Fruit fly (Drosophila melanogaster) whole organism, prepupa: ENCODE results near the gene CG3630.

Experiments used
- Blimp-1 ChIP-seq: fragments of 200-800 bp; sonication (Bioruptor generic); optimal IDR thresholded peaks from 3 replicates; lab custom pipeline; 2017; ENCODE audit warnings: missing biosample characterization, missing genetic modification characterization, mild to moderate bottlenecking, moderate library complexity, missing genetic modification reagents
- CG10631 ChIP-seq: fragments of 200-800 bp; sonication (Bioruptor generic); optimal IDR thresholded peaks from 2 replicates; lab custom pipeline; 2016; ENCODE audit warnings: missing biosample characterization, missing genetic modification characterization
- CG11294 ChIP-seq: fragments of 200-800 bp; sonication (Bioruptor generic); IDR thresholded peaks from 2 replicates; pipeline ENCODE4 v1.3.6; 2022; ENCODE audit warnings: missing biosample characterization, missing genetic modification characterization
- CG11762 ChIP-seq: fragments of 200-800 bp; sonication (Bioruptor generic); optimal IDR thresholded peaks from 3 replicates; lab custom pipeline; 2016; ENCODE audit warnings: missing biosample characterization, missing genetic modification characterization; ENCODE audit not compliant: insufficient read depth
- CG11902 ChIP-seq: fragments of 200-800 bp; sonication (Bioruptor generic); optimal IDR thresholded peaks from 3 replicates; lab custom pipeline; 2016; ENCODE audit warnings: missing biosample characterization, missing genetic modification characterization
- CG15336 ChIP-seq: fragments of 200-800 bp; sonication (Bioruptor generic); IDR thresholded peaks from 2 replicates; pipeline ENCODE4 v1.3.6; 2022; ENCODE audit warnings: missing biosample characterization, missing genetic modification characterization
- CG16779 ChIP-seq: fragments of 200-800 bp; sonication (Bioruptor generic); optimal IDR thresholded peaks from 3 replicates; lab custom pipeline; 2017; ENCODE audit warnings: missing biosample characterization, mild to moderate bottlenecking, missing genetic modification characterization
- CG32006 ChIP-seq: fragments of 200-800 bp; sonication (Bioruptor generic); optimal IDR thresholded peaks from 3 replicates; lab custom pipeline; 2017; ENCODE audit warnings: missing biosample characterization, mild to moderate bottlenecking, missing genetic modification characterization
- CG3919 ChIP-seq: fragments of 200-800 bp; sonication (Bioruptor generic); optimal IDR thresholded peaks from 3 replicates; lab custom pipeline; 2016; ENCODE audit warnings: missing biosample characterization, missing genetic modification characterization
- CG4318 ChIP-seq: fragments of 200-800 bp; sonication (Bioruptor generic); optimal IDR thresholded peaks from 3 replicates; lab custom pipeline; 2017; ENCODE audit warnings: missing biosample characterization, mild to moderate bottlenecking, missing genetic modification characterization
- CG6163 ChIP-seq: fragments of 200-800 bp; sonication (Bioruptor generic); IDR thresholded peaks from 3 replicates; pipeline ENCODE4 v1.3.6; 2022; ENCODE audit warnings: missing biosample characterization, missing genetic modification characterization
- CG6276 ChIP-seq: fragments of 200-800 bp; sonication (Bioruptor generic); optimal IDR thresholded peaks from 2 replicates; lab custom pipeline; 2017; ENCODE audit warnings: missing biosample characterization, mild to moderate bottlenecking, missing genetic modification characterization
- CG6792 ChIP-seq: fragments of 200-800 bp; sonication (Bioruptor generic); optimal IDR thresholded peaks from 3 replicates; lab custom pipeline; 2016; ENCODE audit warnings: missing biosample characterization, missing genetic modification characterization
- CG6808 ChIP-seq: fragments of 200-800 bp; sonication (Bioruptor generic); optimal IDR thresholded peaks from 3 replicates; lab custom pipeline; 2017; ENCODE audit warnings: missing biosample characterization, missing genetic modification characterization, mild to moderate bottlenecking, moderate library complexity, missing genetic modification reagents
- CG6854 ChIP-seq: fragments of 200-800 bp; sonication (Bioruptor generic); optimal IDR thresholded peaks from 2 replicates; lab custom pipeline; 2017; ENCODE audit warnings: missing biosample characterization, mild to moderate bottlenecking, missing genetic modification characterization
- CG8119 ChIP-seq: fragments of 200-800 bp; sonication (Bioruptor generic); IDR thresholded peaks from 3 replicates; pipeline ENCODE4 v1.3.6; 2022; ENCODE audit warnings: missing biosample characterization, missing genetic modification characterization
- CG8319 ChIP-seq: fragments of 200-800 bp; sonication (Bioruptor generic); optimal IDR thresholded peaks from 3 replicates; lab custom pipeline; 2016; ENCODE audit warnings: missing biosample characterization, missing genetic modification characterization
- CG8632 ChIP-seq: fragments of 200-800 bp; sonication (Bioruptor generic); optimal IDR thresholded peaks from 3 replicates; lab custom pipeline; 2016; ENCODE audit warnings: missing biosample characterization, missing genetic modification characterization
- CG9139 ChIP-seq: fragments of 200-800 bp; sonication (Bioruptor generic); optimal IDR thresholded peaks from 3 replicates; lab custom pipeline; 2017; ENCODE audit warnings: missing biosample characterization, mild to moderate bottlenecking, missing genetic modification characterization
- Eip78C ChIP-seq: fragments of 200-800 bp; sonication (Bioruptor generic); peaks from one replicate; lab custom pipeline; 2016; ENCODE audit warnings: missing biosample characterization, missing genetic modification characterization
- Gug ChIP-seq: fragments of 200-800 bp; sonication (Bioruptor generic); IDR thresholded peaks from 2 replicates; pipeline ENCODE4 v1.3.6; 2022; ENCODE audit warnings: missing biosample characterization, missing genetic modification characterization
- Hr4 ChIP-seq: fragments of 200-800 bp; sonication (Bioruptor generic); optimal IDR thresholded peaks from 3 replicates; lab custom pipeline; 2016; ENCODE audit warnings: missing biosample characterization, missing genetic modification characterization
- Lpt ChIP-seq: fragments of 200-800 bp; sonication (Bioruptor generic); optimal IDR thresholded peaks from 3 replicates; lab custom pipeline; 2016; ENCODE audit warnings: missing biosample characterization, missing genetic modification characterization
- OdsH ChIP-seq: fragments of 200-800 bp; sonication (Bioruptor generic); optimal IDR thresholded peaks from 3 replicates; lab custom pipeline; 2016; ENCODE audit warnings: missing biosample characterization, missing genetic modification characterization
- Sox102F ChIP-seq: fragments of 200-800 bp; sonication (Bioruptor generic); optimal IDR thresholded peaks from 2 replicates; lab custom pipeline; 2016; ENCODE audit warnings: missing biosample characterization, mild to moderate bottlenecking, missing genetic modification characterization
- Sox14 ChIP-seq: fragments of 200-800 bp; sonication (Bioruptor generic); optimal IDR thresholded peaks from 3 replicates; lab custom pipeline; 2016; ENCODE audit warnings: missing biosample characterization, missing genetic modification characterization
- Sox15 ChIP-seq: fragments of 200-800 bp; sonication (Bioruptor generic); optimal IDR thresholded peaks from 3 replicates; lab custom pipeline; 2016; ENCODE audit warnings: missing biosample characterization, missing genetic modification characterization
- achi ChIP-seq: fragments of 200-800 bp; sonication (Bioruptor generic); optimal IDR thresholded peaks from 3 replicates; lab custom pipeline; 2016; ENCODE audit warnings: missing biosample characterization, missing genetic modification characterization
- dac ChIP-seq: fragments of 200-800 bp; sonication (Bioruptor generic); optimal IDR thresholded peaks from 2 replicates; lab custom pipeline; 2017; ENCODE audit warnings: missing biosample characterization, mild to moderate bottlenecking, missing genetic modification characterization
- eg ChIP-seq: fragments of 200-800 bp; sonication (Bioruptor generic); IDR thresholded peaks from 3 replicates; pipeline ENCODE4 v1.3.6; 2022; ENCODE audit warnings: missing biosample characterization, missing genetic modification characterization
- esn ChIP-seq: fragments of 200-800 bp; sonication (Bioruptor generic); optimal IDR thresholded peaks from 2 replicates; lab custom pipeline; 2016; ENCODE audit warnings: missing biosample characterization, mild to moderate bottlenecking, missing genetic modification characterization, moderate library complexity
- fd59A ChIP-seq: fragments of 200-800 bp; sonication (Bioruptor generic); optimal IDR thresholded peaks from 2 replicates; lab custom pipeline; 2017; ENCODE audit warnings: missing biosample characterization, mild to moderate bottlenecking, missing genetic modification characterization, missing genetic modification reagents
- fd85E ChIP-seq: fragments of 200-800 bp; sonication (Bioruptor generic); optimal IDR thresholded peaks from 3 replicates; lab custom pipeline; 2016; ENCODE audit warnings: missing biosample characterization, missing genetic modification characterization
- lz ChIP-seq: fragments of 200-800 bp; sonication (Bioruptor generic); optimal IDR thresholded peaks from 3 replicates; lab custom pipeline; 2016; ENCODE audit warnings: missing biosample characterization, missing genetic modification characterization
- net ChIP-seq: fragments of 200-800 bp; sonication (Bioruptor generic); optimal IDR thresholded peaks from 3 replicates; lab custom pipeline; 2016; ENCODE audit warnings: missing biosample characterization, missing genetic modification characterization
- pdm3 ChIP-seq: fragments of 200-800 bp; sonication (Bioruptor generic); optimal IDR thresholded peaks from 3 replicates; lab custom pipeline; 2016; ENCODE audit warnings: missing biosample characterization, missing genetic modification characterization
- salr ChIP-seq, 2 experiments: fragments of 200-800 bp; sonication (Bioruptor generic); optimal IDR thresholded peaks; 3 replicates each; lab custom pipeline; 2016 to 2018; ENCODE audit warnings: missing biosample characterization in 2 of 2, missing genetic modification characterization in 2 of 2, mild to moderate bottlenecking in 1 of 2
- spab ChIP-seq: fragments of 200-800 bp; sonication (Bioruptor generic); optimal IDR thresholded peaks from 2 replicates; lab custom pipeline; 2017; ENCODE audit warnings: missing biosample characterization, mild to moderate bottlenecking, missing genetic modification characterization, missing genetic modification reagents
- svp ChIP-seq: fragments of 200-800 bp; sonication (Bioruptor generic); peaks from one replicate; lab custom pipeline; 2016; ENCODE audit warnings: missing biosample characterization, missing genetic modification characterization
- vri ChIP-seq: fragments of 200-800 bp; sonication (Bioruptor generic); optimal IDR thresholded peaks from 3 replicates; lab custom pipeline; 2016; ENCODE audit warnings: missing biosample characterization, mild to moderate bottlenecking, missing genetic modification characterization

Gene CG3630

dm6 chrX:2166129-2166528 lies 4.1 kb downstream of the CG3630 start:
- TF ChIP-seq salr (GFP tag; optimal IDR thresholded peaks at IDR 0.05; lab: Kevin White, UChicago) (peak in 1 of 2 experiments; percentile 8), pdm3 (GFP tag; lab: Kevin White, UChicago) (peak; percentile 56), Lpt (GFP tag; lab: Kevin White, UChicago) (peak; percentile 38), CG6276 (GFP tag; lab: Kevin White, UChicago) (peak; percentile 63), spab (no peak), CG10631 (GFP tag; lab: Kevin White, UChicago) (peak; percentile 10), lz (GFP tag; lab: Kevin White, UChicago) (no peak), CG9139 (no peak), CG4318 (GFP tag; lab: Kevin White, UChicago) (peak; percentile 58), dac (GFP tag; lab: Kevin White, UChicago) (peak; percentile 48), Hr4 (GFP tag; lab: Kevin White, UChicago) (peak; percentile 81), CG6163 (GFP tag; lab: Robert Waterston, UW) (peak; percentile 83), Sox14 (GFP tag; lab: Kevin White, UChicago) (peak; percentile 8), achi (peak; percentile 40), CG6808 (no peak), Eip78C (GFP tag; lab: Kevin White, UChicago) (peak; percentile 53), eg (GFP tag; lab: Robert Waterston, UW) (peak; percentile 90), svp (peak; percentile 64), CG11762 (GFP tag; lab: Kevin White, UChicago) (no peak), net (peak; percentile 43), CG15336 (GFP tag; lab: Robert Waterston, UW) (peak; percentile 89), CG8119 (GFP tag; lab: Robert Waterston, UW) (peak; percentile 85), CG32006 (GFP tag; lab: Kevin White, UChicago) (peak; percentile 85), CG3919 (GFP tag; lab: Kevin White, UChicago) (peak; percentile 47), OdsH (peak; percentile 42), CG11294 (GFP tag; lab: Robert Waterston, UW) (peak; percentile 63), Gug (peak; percentile 76), Sox102F (GFP tag; lab: Kevin White, UChicago) (no peak)

- TF ChIP-seq CG8119 (GFP tag; lab: Robert Waterston, UW) (no peak), eg (GFP tag; lab: Robert Waterston, UW) (no peak), Sox102F (GFP tag; lab: Kevin White, UChicago) (no peak), fd59A (GFP tag; lab: Kevin White, UChicago) (no peak), salr (GFP tag; optimal IDR thresholded peaks at IDR 0.05; lab: Kevin White, UChicago) (no peak), CG6792 (no peak), Lpt (GFP tag; lab: Kevin White, UChicago) (no peak), CG8319 (GFP tag; lab: Kevin White, UChicago) (no peak), CG10631 (GFP tag; lab: Kevin White, UChicago) (no peak), dac (GFP tag; lab: Kevin White, UChicago) (no peak), esn (no peak), Sox15 (GFP tag; lab: Kevin White, UChicago) (no peak), CG8632 (GFP tag; lab: Kevin White, UChicago) (no peak), Gug (no peak), Blimp-1 (no peak), CG6276 (GFP tag; lab: Kevin White, UChicago) (no peak), CG16779 (tag; lab: Kevin White, UChicago) (no peak)
Observed at dm6 chrX:2168485-2169199, 6.6 kb downstream of the CG3630 start.

- TF ChIP-seq CG10631 (GFP tag; lab: Kevin White, UChicago) (no peak), svp (no peak), CG8119 (GFP tag; lab: Robert Waterston, UW) (no peak), net (no peak), CG11294 (GFP tag; lab: Robert Waterston, UW) (no peak), CG6276 (GFP tag; lab: Kevin White, UChicago) (no peak), Blimp-1 (no peak), achi (no peak), Hr4 (GFP tag; lab: Kevin White, UChicago) (no peak), lz (GFP tag; lab: Kevin White, UChicago) (no peak), CG32006 (GFP tag; lab: Kevin White, UChicago) (no peak), vri (GFP tag; lab: Kevin White, UChicago) (no peak), CG11902 (GFP tag; lab: Kevin White, UChicago) (no peak), dac (GFP tag; lab: Kevin White, UChicago) (no peak), CG4318 (GFP tag; lab: Kevin White, UChicago) (no peak), fd85E (GFP tag; lab: Kevin White, UChicago) (no peak), CG6854 (no peak), Eip78C (GFP tag; lab: Kevin White, UChicago) (no peak), OdsH (no peak)
Observed at dm6 chrX:2170424-2170823, 8.4 kb downstream of the CG3630 start.
